Fruit fly (Drosophila melanogaster) whole organism, adult: ENCODE measurements around the gene CG14803.

Experiments used
- CG12768 ChIP-seq: fragments of 200-800 bp; sonication (Bioruptor generic); optimal IDR thresholded peaks from 2 replicates; lab custom pipeline; 2017; ENCODE audit warnings: missing biosample characterization, missing genetic modification characterization, mild to moderate bottlenecking, moderate library complexity, missing genetic modification reagents
- Hr96 ChIP-seq: fragments of 200-800 bp; sonication (Bioruptor generic); optimal IDR thresholded peaks from 2 replicates; lab custom pipeline; 2016; ENCODE audit warnings: missing biosample characterization, missing genetic modification characterization
- Mnt ChIP-seq: fragments of 200-800 bp; sonication (Bioruptor generic); optimal IDR thresholded peaks from 2 replicates; lab custom pipeline; 2016; ENCODE audit warnings: missing biosample characterization, mild to moderate bottlenecking, missing genetic modification characterization

DNA sequence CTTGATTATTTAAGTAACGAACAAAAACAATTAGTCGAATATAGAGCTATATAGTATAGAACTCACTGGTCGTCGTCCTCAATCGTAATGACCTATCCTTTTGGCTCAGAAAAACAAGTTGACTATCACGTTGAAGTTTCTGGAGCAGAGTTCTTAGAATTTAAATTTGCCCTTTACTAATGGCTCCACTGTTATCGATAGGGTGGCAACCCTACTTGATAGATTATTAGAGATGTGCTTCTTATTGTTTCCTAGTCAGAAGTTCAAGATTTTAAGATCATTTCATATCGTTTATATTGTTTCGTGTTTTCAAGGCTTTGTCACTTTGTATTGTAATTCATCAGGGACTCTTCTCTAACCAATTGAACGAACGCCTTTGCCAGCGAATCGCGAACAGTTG lies 48.4 kb upstream of the CG14803 start, which contains the start of gene CG14810:
- TF ChIP-seq Hr96 (GFP tag; lab: Kevin White, UChicago) = no peak
- TF ChIP-seq Mnt = no peak
- TF ChIP-seq CG12768 (GFP tag; lab: Kevin White, UChicago) = no peak
